Fruit fly (Drosophila melanogaster): Measurements from ENCODE around the gene CG8813.

CG8813 gene

DNA sequence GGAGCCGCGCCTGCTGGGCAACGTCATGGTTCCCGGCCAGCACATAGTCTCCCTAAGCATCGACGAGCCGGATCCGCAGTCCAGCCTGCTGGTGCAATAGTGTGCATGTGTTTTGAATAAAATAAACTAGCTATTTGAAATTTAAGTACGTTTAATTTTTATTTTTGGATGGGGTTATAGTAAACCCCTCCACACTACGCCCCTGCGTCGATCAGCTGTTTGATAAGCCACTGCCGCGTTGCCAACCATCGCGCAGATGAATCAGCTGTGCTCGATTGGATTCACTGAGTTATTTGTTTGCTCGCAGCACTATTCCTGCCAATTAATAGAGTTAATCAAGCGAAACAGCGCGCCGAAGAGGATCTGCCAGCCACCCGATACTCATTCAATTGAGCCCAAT lies 9.4 kb downstream of the CG8813 start, which contains the start of gene RabGGTb (continued):
- TF ChIP-seq bcd (GFP tag; optimal IDR thresholded peaks at IDR 0.05) (peak; percentile 61), CG2120 (GFP tag; optimal IDR thresholded peaks at IDR 0.05) (peak; percentile 80), Dip3 (GFP tag; optimal IDR thresholded peaks at IDR 0.05) (peak; percentile 39), az2 (GFP tag; optimal IDR thresholded peaks at IDR 0.05) (peak; percentile 41), gro (GFP tag; optimal IDR thresholded peaks at IDR 0.05) (peak; percentile 40), Hr51 (GFP tag; optimal IDR thresholded peaks at IDR 0.05) (peak; percentile 68 to 75), Mrtf (GFP tag; IDR thresholded peaks at IDR 0.05) (peak; percentile 66; the same call in 2 of the 3 replicates), CG13424 (tag; optimal IDR thresholded peaks at IDR 0.05) (peak; percentile 52), Atf6 (GFP tag; IDR thresholded peaks at IDR 0.05) (peak; percentile 82), CG9817 (tag; optimal IDR thresholded peaks at IDR 0.05) (peak; percentile 27), sc (optimal IDR thresholded peaks at IDR 0.05) (no peak), sc (GFP tag; optimal IDR thresholded peaks at IDR 0.05) (no peak), yki (optimal IDR thresholded peaks at IDR 0.05) (no peak), tin (GFP tag; optimal IDR thresholded peaks at IDR 0.05) (peak; percentile 39), CG15011 (GFP tag; optimal IDR thresholded peaks at IDR 0.05) (no peak), CG12299 (tag; optimal IDR thresholded peaks at IDR 0.05) (peak; percentile 40), Xbp1 (GFP tag; optimal IDR thresholded peaks at IDR 0.05) (peak; percentile 56), tna (GFP tag; IDR thresholded peaks at IDR 0.05; ENCODE audit: partially characterized antibody) (no peak; the same call in 1 of the 2 replicates), nau (GFP tag; optimal IDR thresholded peaks at IDR 0.05) (no peak), croc (GFP tag; conservative IDR thresholded peaks at IDR 0.05) (no peak; the same call in 2 of the 3 replicates), HmgD (GFP tag; optimal IDR thresholded peaks at IDR 0.05) (no peak), CG9437 (GFP tag; optimal IDR thresholded peaks at IDR 0.05) (no peak), CG30403 (GFP tag; optimal IDR thresholded peaks at IDR 0.05) (peak; percentile 58), CG17568 (GFP tag; optimal IDR thresholded peaks at IDR 0.05) (no peak), en (GFP tag; optimal IDR thresholded peaks at IDR 0.05) (peak; percentile 43), Hmx (GFP tag; optimal IDR thresholded peaks at IDR 0.05) (peak; percentile 13), CG17328 (GFP tag; IDR thresholded peaks at IDR 0.05) (peak; percentile 69), ash1 (GFP tag; optimal IDR thresholded peaks at IDR 0.05) (peak; percentile 27), Dad (GFP tag; optimal IDR thresholded peaks at IDR 0.05) (no peak), Oli (tag; optimal IDR thresholded peaks at IDR 0.05) (peak; percentile 36), CG2889 (GFP tag; IDR thresholded peaks at IDR 0.05) (peak; percentile 42; the same call in 1 of the 3 replicates), CrebB (tag; optimal IDR thresholded peaks at IDR 0.05) (peak; percentile 40), CG15601 (tag; optimal IDR thresholded peaks at IDR 0.05) (no peak), Camta (GFP tag; optimal IDR thresholded peaks at IDR 0.05) (peak; percentile 33), exex (tag; optimal IDR thresholded peaks at IDR 0.05) (peak; percentile 16), z (GFP tag; IDR thresholded peaks at IDR 0.05) (no peak), CG8359 (GFP tag; optimal IDR thresholded peaks at IDR 0.05; ENCODE audit: borderline replicate concordance) (no peak), CG34224 (GFP tag; IDR thresholded peaks at IDR 0.05; ENCODE audit: partially characterized antibody) (peak; percentile 63), sens-2 (GFP tag; IDR thresholded peaks at IDR 0.05) (0 out of 2 replicates have a peak, but pooled peaks have one; percentile 42), Xrp1 (GFP tag; IDR thresholded peaks at IDR 0.05) (peak; percentile 76), crc (GFP tag; optimal IDR thresholded peaks at IDR 0.05) (peak; percentile 26), unc-4 (GFP tag; IDR thresholded peaks at IDR 0.05; ENCODE audit: partially characterized antibody) (peak; percentile 48), CG9609 (GFP tag; optimal IDR thresholded peaks at IDR 0.05) (peak; percentile 5), Dbx (GFP tag; IDR thresholded peaks at IDR 0.05) (peak; percentile 81), Adf1 (GFP tag; IDR thresholded peaks at IDR 0.05) (peak; percentile 54; the same call in 1 of the 2 replicates), mirr (GFP tag; optimal IDR thresholded peaks at IDR 0.05) (peak; percentile 36), crol (GFP tag; IDR thresholded peaks at IDR 0.05) (0 out of 2 replicates have a peak, but pooled peaks have one; percentile 28), sisA (GFP tag; IDR thresholded peaks at IDR 0.05) (peak; percentile 58), Gug (GFP tag; IDR thresholded peaks at IDR 0.05) (peak; percentile 42; the same call in 3 of the 4 replicates), dimm (GFP tag; IDR thresholded peaks at IDR 0.05) (no peak), CG6654 (GFP tag; optimal IDR thresholded peaks at IDR 0.05) (no peak)
